Fruit fly (Drosophila melanogaster): ENCODE data around the gene CG18598.

dm6 chr3R:18226809-18227157, 24.1 kb upstream of the CG18598 start:
- no peak for TF ChIP-seq CG7101 (tag; optimal IDR thresholded peaks at IDR 0.05)
- TF ChIP-seq toe (GFP tag; optimal IDR thresholded peaks at IDR 0.05), result no peak
- no peak for TF ChIP-seq bab1 (GFP tag; optimal IDR thresholded peaks at IDR 0.05)
- TF ChIP-seq tj (GFP tag; optimal IDR thresholded peaks at IDR 0.05), result no peak
- no peak for TF ChIP-seq CG5204 (GFP tag; optimal IDR thresholded peaks at IDR 0.05)
- no peak for TF ChIP-seq CG11617 (GFP tag; optimal IDR thresholded peaks at IDR 0.05)
- TF ChIP-seq CG33017 (tag; optimal IDR thresholded peaks at IDR 0.05), result no peak
